Fruit fly (Drosophila melanogaster) whole organism, embryonic: ENCODE results near the gene sau.
A peak's percentile ranks its signal among the peaks of the same experiment; 100 is the strongest.

Experiments
- Adf1 ChIP-seq: fragments of 200-800 bp; sonication (Bioruptor generic); IDR thresholded peaks from 2 replicates; pipeline ENCODE4 v1.3.6; 2022; ENCODE audit warnings: missing biosample characterization, missing genetic modification characterization
- Asciz ChIP-seq: fragments of 200-800 bp; sonication (Bioruptor generic); optimal IDR thresholded peaks from 2 replicates; lab custom pipeline; 2017; ENCODE audit warnings: missing biosample characterization, mild to moderate bottlenecking, missing genetic modification characterization, missing genetic modification reagents
- Bdp1 ChIP-seq: fragments of 200-800 bp; sonication (Bioruptor generic); optimal IDR thresholded peaks from 3 replicates; lab custom pipeline; 2016; ENCODE audit warnings: missing biosample characterization, missing genetic modification characterization
- CG10431 ChIP-seq: fragments of 200-800 bp; sonication (Bioruptor generic); optimal IDR thresholded peaks from 3 replicates; lab custom pipeline; 2018; ENCODE audit warnings: missing biosample characterization, mild to moderate bottlenecking, missing genetic modification characterization
- CG10543 ChIP-seq: fragments of 200-800 bp; sonication (Bioruptor generic); optimal IDR thresholded peaks from 3 replicates; lab custom pipeline; 2017; ENCODE audit warnings: missing biosample characterization, mild to moderate bottlenecking, missing genetic modification characterization, moderate library complexity
- CG15073 ChIP-seq: fragments of 200-800 bp; sonication (Bioruptor generic); optimal IDR thresholded peaks from 2 replicates; lab custom pipeline; 2016; ENCODE audit warnings: missing biosample characterization, missing genetic modification characterization
- CG16815 ChIP-seq: fragments of 200-800 bp; sonication (Bioruptor generic); optimal IDR thresholded peaks from 3 replicates; lab custom pipeline; 2017; ENCODE audit warnings: missing biosample characterization, mild to moderate bottlenecking, missing genetic modification characterization
- CG17829 ChIP-seq: fragments of 200-800 bp; optimal IDR thresholded peaks from 2 replicates; lab custom pipeline; 2019; ENCODE audit warnings: missing biosample characterization, mild to moderate bottlenecking, missing genetic modification characterization, moderate library complexity
- CG3281 ChIP-seq: fragments of 200-800 bp; sonication (Bioruptor generic); optimal IDR thresholded peaks from 3 replicates; lab custom pipeline; 2017; ENCODE audit warnings: missing biosample characterization, mild to moderate bottlenecking, missing genetic modification characterization
- CG34224 ChIP-seq: fragments of 200-800 bp; sonication (Bioruptor generic); IDR thresholded peaks from 3 replicates; pipeline ENCODE4 v1.3.6; 2022; ENCODE audit warnings: missing biosample characterization, missing genetic modification characterization; ENCODE audit not compliant: partially characterized antibody
- CG4424 ChIP-seq: fragments of 200-800 bp; sonication (Bioruptor generic); optimal IDR thresholded peaks from 3 replicates; lab custom pipeline; 2016; ENCODE audit warnings: missing biosample characterization, missing genetic modification characterization
- CG6254 ChIP-seq: fragments of 200-800 bp; sonication (Bioruptor generic); optimal IDR thresholded peaks from 3 replicates; lab custom pipeline; 2017; ENCODE audit warnings: mild to moderate bottlenecking, missing biosample characterization, missing genetic modification reagents, missing genetic modification characterization
- CG7357 ChIP-seq: fragments of 200-800 bp; sonication (Bioruptor generic); IDR thresholded peaks from 3 replicates; pipeline ENCODE4 v1.3.6; 2022; ENCODE audit warnings: missing biosample characterization, missing genetic modification characterization
- CG8089 ChIP-seq: fragments of 200-800 bp; sonication (Bioruptor generic); optimal IDR thresholded peaks from 3 replicates; lab custom pipeline; 2016; ENCODE audit warnings: missing biosample characterization, missing genetic modification characterization
- CHES-1-like ChIP-seq: fragments of 200-800 bp; sonication (Bioruptor generic); optimal IDR thresholded peaks from 2 replicates; lab custom pipeline; 2016; ENCODE audit warnings: missing biosample characterization, missing genetic modification characterization
- D19B ChIP-seq: fragments of 200-800 bp; sonication (Bioruptor generic); optimal IDR thresholded peaks from 2 replicates; lab custom pipeline; 2017; ENCODE audit warnings: missing biosample characterization, mild to moderate bottlenecking, missing genetic modification characterization
- Dbx ChIP-seq: fragments of 200-800 bp; sonication (Bioruptor generic); IDR thresholded peaks from 3 replicates; pipeline ENCODE4 v1.3.6; 2022; ENCODE audit warnings: missing biosample characterization, missing genetic modification characterization
- Drgx ChIP-seq: fragments of 200-800 bp; sonication (Bioruptor generic); IDR thresholded peaks from 2 replicates; pipeline ENCODE4 v1.3.6; 2022; ENCODE audit warnings: missing biosample characterization, missing genetic modification characterization
- E2f2 ChIP-seq: fragments of 200-800 bp; sonication (Bioruptor generic); IDR thresholded peaks from 2 replicates; pipeline ENCODE4 v1.3.6; 2022; ENCODE audit warnings: missing biosample characterization, missing genetic modification characterization
- NC2α ChIP-seq: fragments of 200-800 bp; sonication (Bioruptor generic); optimal IDR thresholded peaks from 2 replicates; lab custom pipeline; 2016; ENCODE audit warnings: missing biosample characterization, missing genetic modification characterization
- Spps ChIP-seq: fragments of 200-800 bp; sonication (Bioruptor generic); optimal IDR thresholded peaks from 2 replicates; lab custom pipeline; 2018; ENCODE audit warnings: missing biosample characterization, mild to moderate bottlenecking, missing genetic modification characterization
- Trl ChIP-seq, 3 experiments: fragments of >200 bp in 2 of 3; fragments of 200-800 bp in 1 of 3; sonication (Bioruptor generic) in 1 of 3; optimal IDR thresholded peaks; 2 replicates in 1 of 3; 3 replicates in 2 of 3; lab custom pipeline; 2016 to 2017; ENCODE audit warnings: missing biosample characterization in 1 of 3, missing genetic modification characterization in 1 of 3
- YL-1 ChIP-seq: fragments of 200-800 bp; sonication (Bioruptor generic); optimal IDR thresholded peaks from 3 replicates; lab custom pipeline; 2017; ENCODE audit warnings: missing biosample characterization, mild to moderate bottlenecking, missing genetic modification characterization
- ase ChIP-seq: fragments of 200-800 bp; sonication (Bioruptor generic); IDR thresholded peaks from 3 replicates; pipeline ENCODE4 v1.3.6; 2022; ENCODE audit warnings: missing biosample characterization, missing genetic modification characterization
- caup ChIP-seq: fragments of 200-800 bp; sonication (Bioruptor generic); optimal IDR thresholded peaks from 3 replicates; lab custom pipeline; 2017; ENCODE audit warnings: missing biosample characterization, mild to moderate bottlenecking, missing genetic modification characterization, moderate library complexity; ENCODE audit not compliant: severe bottlenecking
- exex ChIP-seq: fragments of 200-800 bp; sonication (Bioruptor generic); optimal IDR thresholded peaks from 4 replicates; lab custom pipeline; 2018; ENCODE audit warnings: missing biosample characterization, mild to moderate bottlenecking, missing genetic modification characterization, moderate library complexity
- eyg ChIP-seq: fragments of 200-800 bp; sonication (Bioruptor generic); optimal IDR thresholded peaks from 3 replicates; lab custom pipeline; 2016; ENCODE audit warnings: missing biosample characterization, missing genetic modification characterization
- mld ChIP-seq: fragments of 200-800 bp; sonication (Bioruptor generic); IDR thresholded peaks from 3 replicates; pipeline ENCODE4 v1.3.6; 2022; ENCODE audit warnings: missing biosample characterization, missing genetic modification characterization; ENCODE audit not compliant: partially characterized antibody
- pan ChIP-seq, 4 experiments: fragments of >200 bp in 3 of 4; fragments of 200-800 bp in 1 of 4; sonication (Bioruptor generic) in 1 of 4; optimal IDR thresholded peaks in 3 of 4; IDR thresholded peaks in 1 of 4; 2 replicates each; pipeline versions ENCODE4 v1.3.6 to Lab custom; 2017 to 2022; ENCODE audit warnings: missing biosample characterization in 2 of 4, missing genetic modification characterization in 2 of 4, mixed read lengths in 1 of 4
- salm ChIP-seq: fragments of 200-800 bp; sonication (Bioruptor generic); optimal IDR thresholded peaks from 2 replicates; lab custom pipeline; 2018; ENCODE audit warnings: missing biosample characterization, mild to moderate bottlenecking, missing genetic modification characterization
- sc ChIP-seq, 3 experiments: fragments of >200 bp in 2 of 3; fragments of 200-800 bp in 1 of 3; sonication (Bioruptor generic) in 1 of 3; optimal IDR thresholded peaks; 2 replicates in 2 of 3; 3 replicates in 1 of 3; lab custom pipeline; 2017; ENCODE audit warnings: mild to moderate bottlenecking in 1 of 3, missing biosample characterization in 1 of 3, missing genetic modification characterization in 1 of 3, missing genetic modification reagents in 1 of 3
- schlank ChIP-seq: fragments of 200-800 bp; sonication (Bioruptor generic); optimal IDR thresholded peaks from 2 replicates; lab custom pipeline; 2018; ENCODE audit warnings: missing biosample characterization, mild to moderate bottlenecking, missing genetic modification characterization
- sens ChIP-seq: fragments of 200-800 bp; sonication (Bioruptor generic); peaks from one replicate; lab custom pipeline; 2016; ENCODE audit warnings: missing biosample characterization, missing genetic modification characterization
- sug ChIP-seq: fragments of 200-800 bp; optimal IDR thresholded peaks from 2 replicates; lab custom pipeline; 2019; ENCODE audit warnings: missing biosample characterization, mild to moderate bottlenecking, missing genetic modification characterization, moderate library complexity
- tin ChIP-seq: fragments of 200-800 bp; sonication (Bioruptor generic); optimal IDR thresholded peaks from 3 replicates; lab custom pipeline; 2016; ENCODE audit warnings: missing biosample characterization, missing genetic modification characterization
- toy ChIP-seq: fragments of 200-800 bp; sonication (Bioruptor generic); IDR thresholded peaks from 2 replicates; pipeline ENCODE4 v1.3.6; 2022; ENCODE audit warnings: missing biosample characterization, missing genetic modification characterization
- vvl ChIP-seq: fragments of 200-800 bp; sonication (Bioruptor generic); IDR thresholded peaks from 2 replicates; pipeline ENCODE4 v1.3.6; 2022; ENCODE audit warnings: missing biosample characterization, missing genetic modification characterization

The sau gene

dm6 chr2L:2221649-2222150, 4.4 kb upstream of the sau start (continued):
- TF ChIP-seq eyg (GFP tag; lab: Kevin White, UChicago) (peak; percentile 92), Trl (optimal IDR thresholded peaks at IDR 0.05; lab: Kevin White, UChicago) (peak; percentile 56 to 92), Trl (GFP tag; optimal IDR thresholded peaks at IDR 0.05; lab: Kevin White, UChicago) (peak; percentile 87), toy (GFP tag; lab: Robert Waterston, UW) (peak; percentile 95), CG4424 (GFP tag; lab: Kevin White, UChicago) (peak; percentile 92), sc (optimal IDR thresholded peaks at IDR 0.05; lab: Kevin White, UChicago) (no peak), sc (GFP tag; optimal IDR thresholded peaks at IDR 0.05; lab: Kevin White, UChicago) (peak; percentile 93), ase (GFP tag; lab: Robert Waterston, UW) (peak; percentile 96), Adf1 (GFP tag; lab: Robert Waterston, UW) (peak; percentile 87), schlank (peak; percentile 96), D19B (peak; percentile 86), Spps (tag; lab: Kevin White, UChicago) (peak; percentile 85), mld (GFP tag; lab: Robert Waterston, UW) (no peak), caup (GFP tag; lab: Kevin White, UChicago) (peak; percentile 96), E2f2 (peak; percentile 84), CG6254 (GFP tag; lab: Kevin White, UChicago) (peak; percentile 80), CG3281 (GFP tag; lab: Kevin White, UChicago) (peak; percentile 95), CG15073 (GFP tag; lab: Kevin White, UChicago) (peak; percentile 76), CG10543 (GFP tag; lab: Kevin White, UChicago) (peak; percentile 95), exex (tag; lab: Kevin White, UChicago) (peak; percentile 81), salm (tag; lab: Kevin White, UChicago) (peak; percentile 93), CG16815 (GFP tag; lab: Kevin White, UChicago) (peak; percentile 94), Asciz (GFP tag; lab: Kevin White, UChicago) (peak; percentile 89), CG17829 (peak; percentile 95), CHES-1-like (GFP tag; lab: Kevin White, UChicago) (peak; percentile 98), CG10431 (GFP tag; lab: Kevin White, UChicago) (peak; percentile 72), YL-1 (GFP tag; lab: Kevin White, UChicago) (peak; percentile 66), NC2α (GFP tag; lab: Kevin White, UChicago) (peak; percentile 80), Dbx (peak; percentile 98), Bdp1 (GFP tag; lab: Kevin White, UChicago) (peak; percentile 93), pan (optimal IDR thresholded peaks at IDR 0.05; lab: Kevin White, UChicago) (no peak), pan (GFP tag; optimal IDR thresholded peaks at IDR 0.05 in 1 of 2, IDR thresholded peaks at IDR 0.05 in 1 of 2) (peak in 1 of 2 experiments; percentile 98), CG8089 (GFP tag; lab: Kevin White, UChicago) (peak; percentile 91), CG34224 (no peak)

- TF ChIP-seq CG7357 (GFP tag; lab: Robert Waterston, UW) (no peak), sug (tag; lab: Kevin White, UChicago) (no peak), sens (GFP tag; lab: Kevin White, UChicago) (peak; percentile 2), Drgx (GFP tag; lab: Robert Waterston, UW) (peak; percentile 50), vvl (GFP tag; lab: Robert Waterston, UW) (0 out of 2 replicates have a peak, but pooled peaks have one; percentile 6), tin (GFP tag; lab: Kevin White, UChicago) (no peak)
Observed at dm6 chr2L:2222377-2222776, 3.8 kb upstream of the sau start.
